Fruit fly (Drosophila melanogaster) whole organism, embryonic: ENCODE data around the gene CG8837.

Source experiments
- Aef1 ChIP-seq: fragments of 200-800 bp; sonication (Bioruptor generic); IDR thresholded peaks from 3 replicates; pipeline ENCODE4 v1.3.6; 2022; ENCODE audit warnings: missing biosample characterization, missing genetic modification characterization
- CG10366 ChIP-seq: fragments of 200-800 bp; sonication (Bioruptor generic); IDR thresholded peaks from 2 replicates; pipeline ENCODE4 v1.3.6; 2022; ENCODE audit warnings: missing biosample characterization, missing genetic modification characterization
- CG10959 ChIP-seq: fragments of 200-800 bp; sonication (Bioruptor generic); IDR thresholded peaks from 2 replicates; pipeline ENCODE4 v1.3.6; 2022; ENCODE audit warnings: missing biosample characterization, missing genetic modification characterization
- CG10979 ChIP-seq: fragments of 200-800 bp; sonication (Bioruptor generic); optimal IDR thresholded peaks from 2 replicates; lab custom pipeline; 2018; ENCODE audit warnings: missing biosample characterization, mild to moderate bottlenecking, missing genetic modification characterization, moderate library complexity
- CG1529 ChIP-seq: fragments of 200-800 bp; sonication (Bioruptor generic); optimal IDR thresholded peaks from 3 replicates; lab custom pipeline; 2018; ENCODE audit warnings: missing biosample characterization, missing genetic modification characterization
- CG17829 ChIP-seq: fragments of 200-800 bp; optimal IDR thresholded peaks from 2 replicates; lab custom pipeline; 2019; ENCODE audit warnings: missing biosample characterization, mild to moderate bottlenecking, missing genetic modification characterization, moderate library complexity
- CG18599 ChIP-seq: fragments of 200-800 bp; sonication (Bioruptor generic); optimal IDR thresholded peaks from 3 replicates; lab custom pipeline; 2017; ENCODE audit warnings: missing biosample characterization, missing genetic modification characterization, mild to moderate bottlenecking, moderate library complexity, missing genetic modification reagents
- CG2875 ChIP-seq: fragments of 200-800 bp; sonication (Bioruptor generic); optimal IDR thresholded peaks from 2 replicates; lab custom pipeline; 2017; ENCODE audit warnings: missing biosample characterization, mild to moderate bottlenecking, missing genetic modification characterization, missing genetic modification reagents
- CG31365 ChIP-seq: fragments of 200-800 bp; sonication (Bioruptor generic); optimal IDR thresholded peaks from 2 replicates; lab custom pipeline; 2018; ENCODE audit warnings: missing biosample characterization, mild to moderate bottlenecking, missing genetic modification characterization
- CG32532 ChIP-seq: fragments of 200-800 bp; sonication (Bioruptor generic); IDR thresholded peaks from 2 replicates; pipeline ENCODE4 v1.3.6; 2022; ENCODE audit warnings: missing biosample characterization, missing genetic modification characterization
- CG33557 ChIP-seq: fragments of 200-800 bp; sonication (Bioruptor generic); optimal IDR thresholded peaks from 2 replicates; lab custom pipeline; 2019; ENCODE audit warnings: missing biosample characterization, mild to moderate bottlenecking, missing genetic modification characterization, moderate library complexity
- CG3407 ChIP-seq: fragments of 200-800 bp; sonication (Bioruptor generic); optimal IDR thresholded peaks from 2 replicates; lab custom pipeline; 2018; ENCODE audit warnings: missing biosample characterization, mild to moderate bottlenecking, missing genetic modification characterization
- CG3838 ChIP-seq: fragments of 200-800 bp; sonication (Bioruptor generic); optimal IDR thresholded peaks from 3 replicates; lab custom pipeline; 2016; ENCODE audit warnings: missing biosample characterization, missing genetic modification characterization
- CG6175 ChIP-seq: fragments of 200-800 bp; sonication (Bioruptor generic); IDR thresholded peaks from 3 replicates; pipeline ENCODE4 v1.3.6; 2022; ENCODE audit warnings: missing biosample characterization, missing genetic modification characterization
- CG6813 ChIP-seq: fragments of 200-800 bp; sonication (Bioruptor generic); optimal IDR thresholded peaks from 2 replicates; lab custom pipeline; 2017; ENCODE audit warnings: missing biosample characterization, missing genetic modification characterization, mild to moderate bottlenecking, moderate library complexity, missing genetic modification reagents
- CG7372 ChIP-seq: fragments of 200-800 bp; sonication (Bioruptor generic); IDR thresholded peaks from 2 replicates; pipeline ENCODE4 v1.3.6; 2022; ENCODE audit warnings: missing biosample characterization, missing genetic modification characterization
- CG7839 ChIP-seq: fragments of 200-800 bp; sonication (Bioruptor generic); optimal IDR thresholded peaks from 3 replicates; lab custom pipeline; 2018; ENCODE audit warnings: missing biosample characterization, mild to moderate bottlenecking, missing genetic modification characterization, moderate library complexity
- D19B ChIP-seq: fragments of 200-800 bp; sonication (Bioruptor generic); optimal IDR thresholded peaks from 2 replicates; lab custom pipeline; 2017; ENCODE audit warnings: missing biosample characterization, mild to moderate bottlenecking, missing genetic modification characterization
- Dbx ChIP-seq: fragments of 200-800 bp; sonication (Bioruptor generic); IDR thresholded peaks from 3 replicates; pipeline ENCODE4 v1.3.6; 2022; ENCODE audit warnings: missing biosample characterization, missing genetic modification characterization
- Dip2 ChIP-seq: fragments of 200-800 bp; sonication (Bioruptor generic); IDR thresholded peaks from 2 replicates; pipeline ENCODE4 v1.3.6; 2022; ENCODE audit warnings: missing biosample characterization, missing genetic modification characterization
- ERR ChIP-seq: fragments of 200-800 bp; sonication (Bioruptor generic); optimal IDR thresholded peaks from 2 replicates; lab custom pipeline; 2016; ENCODE audit warnings: missing biosample characterization, missing genetic modification characterization
- HLH54F ChIP-seq: fragments of 200-800 bp; sonication (Bioruptor generic); optimal IDR thresholded peaks from 3 replicates; lab custom pipeline; 2016; ENCODE audit warnings: missing biosample characterization, missing genetic modification characterization
- HLHmδ ChIP-seq: fragments of 200-800 bp; sonication (Bioruptor generic); optimal IDR thresholded peaks from 2 replicates; lab custom pipeline; 2018; ENCODE audit warnings: missing biosample characterization, mild to moderate bottlenecking, missing genetic modification characterization, moderate library complexity
- Hmx ChIP-seq: fragments of 200-800 bp; sonication (Bioruptor generic); optimal IDR thresholded peaks from 2 replicates; lab custom pipeline; 2016; ENCODE audit warnings: missing biosample characterization, missing genetic modification characterization
- Lim3 ChIP-seq: fragments of 200-800 bp; sonication (Bioruptor generic); IDR thresholded peaks from 2 replicates; pipeline ENCODE4 v1.3.6; 2022; ENCODE audit warnings: missing biosample characterization, missing genetic modification characterization
- Meics ChIP-seq: fragments of 200-800 bp; sonication (Bioruptor generic); optimal IDR thresholded peaks from 2 replicates; lab custom pipeline; 2017; ENCODE audit warnings: missing biosample characterization, mild to moderate bottlenecking, missing genetic modification characterization
- Sry-δ ChIP-seq: fragments of 200-800 bp; sonication (Bioruptor generic); optimal IDR thresholded peaks from 2 replicates; lab custom pipeline; 2016; ENCODE audit warnings: missing biosample characterization, missing genetic modification characterization
- ab ChIP-seq: fragments of 200-800 bp; sonication (Bioruptor generic); optimal IDR thresholded peaks from 2 replicates; lab custom pipeline; 2016; ENCODE audit warnings: missing biosample characterization, missing genetic modification characterization
- al ChIP-seq: fragments of 200-800 bp; sonication (Bioruptor generic); IDR thresholded peaks from 2 replicates; pipeline ENCODE4 v1.3.6; 2022; ENCODE audit warnings: missing biosample characterization, missing genetic modification characterization
- ara ChIP-seq: fragments of 200-800 bp; sonication (Bioruptor generic); IDR thresholded peaks from 2 replicates; pipeline ENCODE4 v1.3.6; 2022; ENCODE audit warnings: missing biosample characterization, missing genetic modification characterization
- ash1 ChIP-seq: fragments of 200-800 bp; sonication (Bioruptor generic); optimal IDR thresholded peaks from 2 replicates; lab custom pipeline; 2018; ENCODE audit warnings: missing biosample characterization, mild to moderate bottlenecking, missing genetic modification characterization
- bsh ChIP-seq, 2 experiments: fragments of 200-800 bp; sonication (Bioruptor generic); optimal IDR thresholded peaks; 2 replicates each; lab custom pipeline; 2017 to 2018; ENCODE audit warnings: mild to moderate bottlenecking in 2 of 2, missing biosample characterization in 2 of 2, missing genetic modification characterization in 2 of 2, moderate library complexity in 1 of 2
- crol ChIP-seq: fragments of 200-800 bp; sonication (Bioruptor generic); IDR thresholded peaks from 2 replicates; pipeline ENCODE4 v1.3.6; 2022; ENCODE audit warnings: missing biosample characterization, missing genetic modification characterization
- dimm ChIP-seq: fragments of 200-800 bp; sonication (Bioruptor generic); IDR thresholded peaks from 2 replicates; pipeline ENCODE4 v1.3.6; 2022; ENCODE audit warnings: missing biosample characterization, missing genetic modification characterization
- dmrt11E ChIP-seq: fragments of 200-800 bp; sonication (Bioruptor generic); optimal IDR thresholded peaks from 3 replicates; lab custom pipeline; 2018; ENCODE audit warnings: missing biosample characterization, mild to moderate bottlenecking, missing genetic modification characterization, moderate library complexity
- fd96Cb ChIP-seq: fragments of 200-800 bp; sonication (Bioruptor generic); optimal IDR thresholded peaks from 2 replicates; lab custom pipeline; 2018; ENCODE audit warnings: missing biosample characterization, mild to moderate bottlenecking, missing genetic modification characterization, moderate library complexity
- gem ChIP-seq: fragments of 200-800 bp; sonication (Bioruptor generic); optimal IDR thresholded peaks from 2 replicates; lab custom pipeline; 2019; ENCODE audit warnings: missing biosample characterization, mild to moderate bottlenecking, missing genetic modification characterization, moderate library complexity
- gt ChIP-seq: fragments of 200-800 bp; sonication (Bioruptor generic); IDR thresholded peaks from 2 replicates; pipeline ENCODE4 v1.3.6; 2022; ENCODE audit warnings: missing biosample characterization, missing genetic modification characterization
- her ChIP-seq: fragments of 200-800 bp; sonication (Bioruptor generic); optimal IDR thresholded peaks from 2 replicates; lab custom pipeline; 2016; ENCODE audit warnings: missing biosample characterization, missing genetic modification characterization
- ken ChIP-seq: fragments of 200-800 bp; sonication (Bioruptor generic); IDR thresholded peaks from 3 replicates; pipeline ENCODE4 v1.3.6; 2022; ENCODE audit warnings: missing biosample characterization, missing genetic modification characterization
- mam ChIP-seq: fragments of 200-800 bp; sonication (Bioruptor generic); optimal IDR thresholded peaks from 3 replicates; lab custom pipeline; 2016; ENCODE audit warnings: missing biosample characterization, missing genetic modification characterization
- mld ChIP-seq: fragments of 200-800 bp; sonication (Bioruptor generic); IDR thresholded peaks from 3 replicates; pipeline ENCODE4 v1.3.6; 2022; ENCODE audit warnings: missing biosample characterization, missing genetic modification characterization; ENCODE audit not compliant: partially characterized antibody
- onecut ChIP-seq: fragments of 200-800 bp; sonication (Bioruptor generic); IDR thresholded peaks from 2 replicates; pipeline ENCODE4 v1.3.6; 2022; ENCODE audit warnings: missing biosample characterization, missing genetic modification characterization
- pan ChIP-seq, 4 experiments: fragments of >200 bp in 3 of 4; fragments of 200-800 bp in 1 of 4; sonication (Bioruptor generic) in 1 of 4; optimal IDR thresholded peaks in 3 of 4; IDR thresholded peaks in 1 of 4; 2 replicates each; pipeline versions ENCODE4 v1.3.6 to Lab custom; 2017 to 2022; ENCODE audit warnings: missing biosample characterization in 2 of 4, missing genetic modification characterization in 2 of 4, mixed read lengths in 1 of 4
- salm ChIP-seq: fragments of 200-800 bp; sonication (Bioruptor generic); optimal IDR thresholded peaks from 2 replicates; lab custom pipeline; 2018; ENCODE audit warnings: missing biosample characterization, mild to moderate bottlenecking, missing genetic modification characterization
- sc ChIP-seq, 3 experiments: fragments of >200 bp in 2 of 3; fragments of 200-800 bp in 1 of 3; sonication (Bioruptor generic) in 1 of 3; optimal IDR thresholded peaks; 2 replicates in 2 of 3; 3 replicates in 1 of 3; lab custom pipeline; 2017; ENCODE audit warnings: mild to moderate bottlenecking in 1 of 3, missing biosample characterization in 1 of 3, missing genetic modification characterization in 1 of 3, missing genetic modification reagents in 1 of 3
- seq ChIP-seq: fragments of 200-800 bp; sonication (Bioruptor generic); IDR thresholded peaks from 2 replicates; pipeline ENCODE4 v1.3.6; 2022; ENCODE audit warnings: missing biosample characterization, missing genetic modification characterization
- ssp ChIP-seq: fragments of 200-800 bp; sonication (Bioruptor generic); IDR thresholded peaks from 2 replicates; pipeline ENCODE4 v1.3.6; 2022; ENCODE audit warnings: missing biosample characterization, missing genetic modification characterization
- trh ChIP-seq: fragments of 200-800 bp; sonication (Bioruptor generic); optimal IDR thresholded peaks from 2 replicates; lab custom pipeline; 2016; ENCODE audit warnings: missing biosample characterization, missing genetic modification characterization
- vfl ChIP-seq: fragments of 200-800 bp; sonication (Bioruptor generic); optimal IDR thresholded peaks from 2 replicates; lab custom pipeline; 2016; ENCODE audit warnings: missing biosample characterization, missing genetic modification characterization

The CG8837 gene

dm6 chr2L:3280484-3280993 is 39.5 kb upstream of the CG8837 start, which contains the start of gene OtopLb (continued):
- TF ChIP-seq mld (GFP tag; lab: Robert Waterston, UW) (no peak), salm (tag; lab: Kevin White, UChicago) (no peak), CG3407 (GFP tag; lab: Kevin White, UChicago) (peak; percentile 36), CG3838 (GFP tag; lab: Kevin White, UChicago) (no peak), pan (optimal IDR thresholded peaks at IDR 0.05; lab: Kevin White, UChicago) (no peak), pan (GFP tag; optimal IDR thresholded peaks at IDR 0.05 in 1 of 2, IDR thresholded peaks at IDR 0.05 in 1 of 2) (peak in 1 of 2 experiments; percentile 10), ken (no peak), CG6813 (GFP tag; lab: Kevin White, UChicago) (peak; percentile 65), Dbx (GFP tag; lab: Robert Waterston, UW) (no peak), mam (no peak), trh (GFP tag; lab: Kevin White, UChicago) (no peak), ab (GFP tag; lab: Kevin White, UChicago) (no peak), dmrt11E (no peak), CG7372 (no peak), CG10366 (GFP tag; lab: Robert Waterston, UW) (no peak), Aef1 (GFP tag; lab: Robert Waterston, UW) (no peak), CG7839 (tag; lab: Kevin White, UChicago) (no peak), vfl (GFP tag; lab: Kevin White, UChicago) (no peak), CG18599 (peak; percentile 69), gem (tag; lab: Kevin White, UChicago) (no peak), seq (GFP tag; lab: Robert Waterston, UW) (no peak), bsh (GFP tag; optimal IDR thresholded peaks at IDR 0.05; lab: Kevin White, UChicago) (no peak), Hmx (GFP tag; lab: Kevin White, UChicago) (no peak), sc (optimal IDR thresholded peaks at IDR 0.05; lab: Kevin White, UChicago) (no peak), sc (GFP tag; optimal IDR thresholded peaks at IDR 0.05; lab: Kevin White, UChicago) (no peak), CG33557 (no peak), gt (GFP tag; lab: Robert Waterston, UW) (no peak), CG2875 (GFP tag; lab: Kevin White, UChicago) (peak; percentile 13), fd96Cb (tag; lab: Kevin White, UChicago) (no peak), ara (GFP tag; lab: Robert Waterston, UW) (no peak), CG17829 (tag; lab: Kevin White, UChicago) (no peak), CG31365 (tag; lab: Kevin White, UChicago) (peak; percentile 34), crol (GFP tag; lab: Robert Waterston, UW) (no peak), Lim3 (GFP tag; lab: Robert Waterston, UW) (no peak), Meics (peak; percentile 39), Dip2 (no peak), CG10979 (tag; lab: Kevin White, UChicago) (no peak), al (GFP tag; lab: Robert Waterston, UW) (no peak), CG32532 (GFP tag; lab: Robert Waterston, UW) (no peak), ash1 (GFP tag; lab: Kevin White, UChicago) (no peak), her (GFP tag; lab: Kevin White, UChicago) (no peak), CG1529 (GFP tag; lab: Kevin White, UChicago) (no peak), ERR (GFP tag; lab: Kevin White, UChicago) (no peak), CG6175 (GFP tag; lab: Robert Waterston, UW) (no peak), onecut (GFP tag; lab: Robert Waterston, UW) (peak; percentile 60; the same call in 1 of the 2 replicates), ssp (no peak), HLH54F (GFP tag; lab: Kevin White, UChicago) (no peak), Sry-δ (GFP tag; lab: Kevin White, UChicago) (no peak), dimm (no peak), HLHmδ (GFP tag; lab: Kevin White, UChicago) (peak; percentile 30), CG10959 (no peak), D19B (GFP tag; lab: Kevin White, UChicago) (no peak)
